Fruit fly (Drosophila melanogaster): ENCODE data around the gene Pi3K92E.

The Pi3K92E gene

dm6 chr3R:20585566-20585965, 49.0 kb downstream of the Pi3K92E start, which contains the start of gene CG16953 (continued):
- TF ChIP-seq trem (tag; optimal IDR thresholded peaks at IDR 0.05) = peak; percentile 50
- no peak for TF ChIP-seq Hr51 (GFP tag; optimal IDR thresholded peaks at IDR 0.05)
- TF ChIP-seq Tbp (GFP tag; optimal IDR thresholded peaks at IDR 0.05) = no peak
- TF ChIP-seq CG4854 (GFP tag; optimal IDR thresholded peaks at IDR 0.05) = no peak
- no peak for TF ChIP-seq Hr3 (GFP tag; optimal IDR thresholded peaks at IDR 0.05)
- TF ChIP-seq CG9797 (GFP tag; optimal IDR thresholded peaks at IDR 0.05) = peak; percentile 79
- TF ChIP-seq gcm2 (GFP tag; optimal IDR thresholded peaks at IDR 0.05) = no peak
- TF ChIP-seq kay (GFP tag; optimal IDR thresholded peaks at IDR 0.05) = no peak
- TF ChIP-seq CG12155 (GFP tag; optimal IDR thresholded peaks at IDR 0.05) = no peak
- TF ChIP-seq CG31224 (GFP tag; IDR thresholded peaks at IDR 0.05) = no peak
- peak; percentile 41 for TF ChIP-seq CG12659 (GFP tag; optimal IDR thresholded peaks at IDR 0.05)
- no peak for TF ChIP-seq vnd (GFP tag; IDR thresholded peaks at IDR 0.05; ENCODE audit: partially characterized antibody)
- TF ChIP-seq Mad (GFP tag; optimal IDR thresholded peaks at IDR 0.05) = no peak
- TF ChIP-seq CG18599 (GFP tag; optimal IDR thresholded peaks at IDR 0.05) = no peak
- TF ChIP-seq crol (GFP tag; IDR thresholded peaks at IDR 0.05) = peak; percentile 20; the same call in 1 of the 2 replicates
- TF ChIP-seq CG11723 (GFP tag; optimal IDR thresholded peaks at IDR 0.05) = no peak
- no peak for TF ChIP-seq ci (GFP tag; IDR thresholded peaks at IDR 0.05)
- TF ChIP-seq Atf-2 (GFP tag; optimal IDR thresholded peaks at IDR 0.05) = no peak
- no peak for TF ChIP-seq Hmx (GFP tag; optimal IDR thresholded peaks at IDR 0.05)
- TF ChIP-seq unc-4 (GFP tag; IDR thresholded peaks at IDR 0.05; ENCODE audit: partially characterized antibody) = 0 out of 2 replicates have a peak, but pooled peaks have one; percentile 19
- no peak for TF ChIP-seq CG8290 (GFP tag; optimal IDR thresholded peaks at IDR 0.05)
- no peak for TF ChIP-seq CG8290 (tag; optimal IDR thresholded peaks at IDR 0.05)
- no peak for TF ChIP-seq Rfx (GFP tag; IDR thresholded peaks at IDR 0.05)
- TF ChIP-seq gem (tag; optimal IDR thresholded peaks at IDR 0.05) = no peak
- no peak for TF ChIP-seq CG17802 (tag; optimal IDR thresholded peaks at IDR 0.05)
- no peak for TF ChIP-seq CG14441 (GFP tag; IDR thresholded peaks at IDR 0.05)
- TF ChIP-seq CG9817 (tag; optimal IDR thresholded peaks at IDR 0.05) = no peak
- TF ChIP-seq CG4617 (GFP tag; optimal IDR thresholded peaks at IDR 0.05; ENCODE audit: borderline replicate concordance) = peak; percentile 81
- TF ChIP-seq CG6254 (GFP tag; optimal IDR thresholded peaks at IDR 0.05) = no peak
- TF ChIP-seq HmgZ (tag; optimal IDR thresholded peaks at IDR 0.05) = peak; percentile 35
- no peak for TF ChIP-seq Elba2 (GFP tag; optimal IDR thresholded peaks at IDR 0.05)
- TF ChIP-seq ato (GFP tag; IDR thresholded peaks at IDR 0.05; ENCODE audit: partially characterized antibody) = no peak
- no peak for TF ChIP-seq Taf1 (GFP tag; IDR thresholded peaks at IDR 0.05)
- TF ChIP-seq vvl (GFP tag; IDR thresholded peaks at IDR 0.05) = no peak
- TF ChIP-seq E2f2 (GFP tag; IDR thresholded peaks at IDR 0.05) = peak; percentile 92
- peak; percentile 15 for TF ChIP-seq CG2116 (GFP tag; optimal IDR thresholded peaks at IDR 0.05)
- TF ChIP-seq grau (tag; optimal IDR thresholded peaks at IDR 0.05) = peak; percentile 2
- no peak for TF ChIP-seq kni (GFP tag; optimal IDR thresholded peaks at IDR 0.05)
- TF ChIP-seq CG12236 (GFP tag; optimal IDR thresholded peaks at IDR 0.05) = no peak
- TF ChIP-seq usp (GFP tag; optimal IDR thresholded peaks at IDR 0.05) = no peak
- TF ChIP-seq Dp (GFP tag; optimal IDR thresholded peaks at IDR 0.05) = peak; percentile 87
- TF ChIP-seq Oli (tag; optimal IDR thresholded peaks at IDR 0.05) = no peak
- TF ChIP-seq CG12104 (GFP tag; optimal IDR thresholded peaks at IDR 0.05) = no peak
- peak; percentile 24 for TF ChIP-seq CG14710 (tag; optimal IDR thresholded peaks at IDR 0.05)
- TF ChIP-seq gfzf (GFP tag; optimal IDR thresholded peaks at IDR 0.05) = peak; percentile 84
- no peak for TF ChIP-seq CG15601 (tag; optimal IDR thresholded peaks at IDR 0.05)
- no peak for TF ChIP-seq Poxn (GFP tag; IDR thresholded peaks at IDR 0.05)
- TF ChIP-seq sug (tag; optimal IDR thresholded peaks at IDR 0.05) = peak; percentile 1
- TF ChIP-seq CG13296 (GFP tag; optimal IDR thresholded peaks at IDR 0.05) = no peak
- TF ChIP-seq CG11696 (GFP tag; IDR thresholded peaks at IDR 0.05) = no peak
- no peak for TF ChIP-seq Nf-YC (tag; optimal IDR thresholded peaks at IDR 0.05)
- no peak for TF ChIP-seq CG4820 (GFP tag; optimal IDR thresholded peaks at IDR 0.05)

All from whole organism, embryonic.